Worm (Caenorhabditis elegans): ENCODE measurements around the gene nucb-1.

nucb-1 gene

DNA sequence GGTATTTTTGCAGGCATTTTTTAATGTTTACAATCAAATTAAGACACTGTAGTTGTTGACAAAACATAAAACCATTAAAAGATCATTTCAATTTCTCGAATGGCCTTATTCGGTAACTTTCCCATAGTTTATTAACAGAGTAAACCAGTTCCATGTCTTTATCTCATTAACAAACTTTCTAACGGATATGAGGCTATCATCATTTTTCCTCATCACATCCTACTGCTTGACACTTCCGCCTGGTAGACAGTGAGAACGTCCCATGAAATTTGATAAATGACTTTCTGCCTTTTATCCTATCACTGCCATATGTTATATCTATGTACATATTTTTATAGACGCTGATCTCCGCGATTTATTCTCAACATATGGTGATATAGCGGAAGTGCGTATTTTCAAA is 26.9 kb upstream of the nucb-1 start:
- TF ChIP-seq pax-1 (tag; optimal IDR thresholded peaks at IDR 0.05) (no peak), ceh-18 (tag; optimal IDR thresholded peaks at IDR 0.05) (no peak), ceh-22 (tag; optimal IDR thresholded peaks at IDR 0.05) (no peak), zip-5 (tag; optimal IDR thresholded peaks at IDR 0.05) (no peak), ceh-14 (tag; optimal IDR thresholded peaks at IDR 0.05) (no peak), ceh-31 (tag; optimal IDR thresholded peaks at IDR 0.05) (no peak), odd-2 (tag; optimal IDR thresholded peaks at IDR 0.05) (no peak), ama-1 (optimal IDR thresholded peaks at IDR 0.05) (no peak), hlh-6 (tag; optimal IDR thresholded peaks at IDR 0.05) (no peak), nhr-232 (tag; optimal IDR thresholded peaks at IDR 0.05) (no peak), pat-9 (tag; optimal IDR thresholded peaks at IDR 0.05) (no peak), F13H6.1 (tag; optimal IDR thresholded peaks at IDR 0.05) (no peak), pag-3 (tag; optimal IDR thresholded peaks at IDR 0.05; ENCODE audit: borderline replicate concordance) (no peak), mec-3 (tag; optimal IDR thresholded peaks at IDR 0.05; ENCODE audit: borderline replicate concordance) (no peak), ceh-48 (tag; optimal IDR thresholded peaks at IDR 0.05) (no peak), madf-2 (tag; optimal IDR thresholded peaks at IDR 0.05) (no peak), dmd-4 (tag; optimal IDR thresholded peaks at IDR 0.05; ENCODE audit: borderline replicate concordance) (no peak), ztf-16 (tag; optimal IDR thresholded peaks at IDR 0.05) (no peak)

DNA sequence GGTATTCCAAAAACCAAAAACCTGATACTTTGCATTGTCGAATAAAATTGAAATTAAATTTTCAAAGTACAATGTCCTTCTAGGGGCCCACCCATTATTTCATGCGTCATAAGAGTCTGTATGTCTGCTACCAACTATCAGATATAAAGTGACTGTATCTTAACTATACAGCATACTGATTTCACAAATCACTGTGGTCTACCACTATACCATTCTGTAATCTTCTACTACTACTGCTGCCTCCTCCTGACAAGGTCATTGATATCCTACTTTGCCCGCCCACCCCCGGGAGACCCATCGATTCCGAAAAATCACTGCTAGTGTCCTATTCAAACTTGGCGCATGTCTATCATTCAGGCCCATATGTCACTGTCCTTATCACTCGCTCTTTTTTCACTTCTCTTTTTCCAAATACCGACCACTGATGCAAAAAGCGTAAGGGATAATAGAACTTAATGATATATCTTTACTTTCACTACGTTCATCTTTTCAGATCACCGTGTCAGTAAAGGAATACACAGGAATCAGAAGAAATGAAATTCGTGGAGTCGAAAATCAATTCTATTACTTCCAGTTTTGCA is 25.4 kb upstream of the nucb-1 start, which contains the start of gene C07A4.2:
C07A4.2 (plus strand) TSS at position 195 of the 581 bp plus-strand sequence.
- no peak for TF ChIP-seq fkh-10 (GFP tag; optimal IDR thresholded peaks at IDR 0.05)
- no peak for TF ChIP-seq pat-9 (tag; optimal IDR thresholded peaks at IDR 0.05)
- no peak for TF ChIP-seq syd-9 (tag; optimal IDR thresholded peaks at IDR 0.05)
- TF ChIP-seq ceh-30 (tag; optimal IDR thresholded peaks at IDR 0.05) = no peak
- TF ChIP-seq lim-6 (tag; optimal IDR thresholded peaks at IDR 0.05) = no peak
- no peak for TF ChIP-seq ceh-31 (tag; optimal IDR thresholded peaks at IDR 0.05)
- TF ChIP-seq unc-42 (tag; optimal IDR thresholded peaks at IDR 0.05) = no peak
- no peak for TF ChIP-seq pax-1 (tag; optimal IDR thresholded peaks at IDR 0.05)
- no peak for TF ChIP-seq lin-11 (tag; optimal IDR thresholded peaks at IDR 0.05)

ce11 chrX:10174683-10175082 is 22.8 kb upstream of the nucb-1 start, which contains the start of gene C07A4.3:
TSS of gene C07A4.3 (plus strand) at chrX:10174983.
- TF ChIP-seq fax-1 (tag; optimal IDR thresholded peaks at IDR 0.05) (no peak), tbx-7 (tag; optimal IDR thresholded peaks at IDR 0.05) (no peak), unc-42 (tag; optimal IDR thresholded peaks at IDR 0.05) (no peak), ttx-3 (tag; optimal IDR thresholded peaks at IDR 0.05) (no peak), ceh-31 (tag; optimal IDR thresholded peaks at IDR 0.05) (no peak), fkh-10 (GFP tag; optimal IDR thresholded peaks at IDR 0.05) (no peak), ceh-24 (tag; optimal IDR thresholded peaks at IDR 0.05) (no peak), ceh-2 (tag; optimal IDR thresholded peaks at IDR 0.05) (no peak), hlh-15 (tag; optimal IDR thresholded peaks at IDR 0.05) (no peak), ceh-9 (tag; optimal IDR thresholded peaks at IDR 0.05) (no peak), rnt-1 (tag; optimal IDR thresholded peaks at IDR 0.05) (no peak), unc-86 (tag; optimal IDR thresholded peaks at IDR 0.05) (no peak), hlh-13 (GFP tag; optimal IDR thresholded peaks at IDR 0.05) (no peak), che-1 (tag; optimal IDR thresholded peaks at IDR 0.05) (no peak), ahr-1 (tag; optimal IDR thresholded peaks at IDR 0.05) (no peak), T23F11.4 (GFP tag; optimal IDR thresholded peaks at IDR 0.05) (no peak), ama-1 (optimal IDR thresholded peaks at IDR 0.05) (no peak), pha-2 (tag; optimal IDR thresholded peaks at IDR 0.05) (no peak)

ce11 chrX:10176295-10176694 is 21.2 kb upstream of the nucb-1 start, which contains the start of gene ncs-4:
TSS of gene ncs-4 (plus strand) at chrX:10176521.
- TF ChIP-seq ceh-18 (tag; optimal IDR thresholded peaks at IDR 0.05) (peak; percentile 69), lim-6 (tag; optimal IDR thresholded peaks at IDR 0.05) (no peak)

All from whole organism, late embryonic.